Fruit fly (Drosophila melanogaster) whole organism, embryonic: ENCODE measurements around the gene CG17929.
A peak's percentile ranks its signal among the peaks of the same experiment; 100 is the strongest.

Experiments
- Antp ChIP-seq: fragments of 200-800 bp; sonication (Bioruptor generic); optimal IDR thresholded peaks from 3 replicates; lab custom pipeline; 2016; ENCODE audit warnings: missing biosample characterization, missing genetic modification characterization
- BEAF-32 ChIP-seq: fragments of 200-800 bp; sonication (Bioruptor generic); optimal IDR thresholded peaks from 3 replicates; lab custom pipeline; 2017; ENCODE audit warnings: missing biosample characterization, missing genetic modification characterization, mild to moderate bottlenecking, moderate library complexity, missing genetic modification reagents
- CG10274 ChIP-seq: fragments of 200-800 bp; sonication (Bioruptor generic); optimal IDR thresholded peaks from 3 replicates; lab custom pipeline; 2017; ENCODE audit warnings: missing biosample characterization, mild to moderate bottlenecking, missing genetic modification characterization
- CG12299 ChIP-seq: fragments of 200-800 bp; sonication (Bioruptor generic); optimal IDR thresholded peaks from 2 replicates; lab custom pipeline; 2018; ENCODE audit warnings: missing biosample characterization, mild to moderate bottlenecking, missing genetic modification characterization
- CG12769 ChIP-seq: fragments of 200-800 bp; sonication (Bioruptor generic); optimal IDR thresholded peaks from 2 replicates; lab custom pipeline; 2019; ENCODE audit warnings: missing biosample characterization, mild to moderate bottlenecking, missing genetic modification characterization, moderate library complexity
- CG13775 ChIP-seq: fragments of 200-800 bp; sonication (Bioruptor generic); optimal IDR thresholded peaks from 3 replicates; lab custom pipeline; 2017; ENCODE audit warnings: missing biosample characterization, mild to moderate bottlenecking, missing genetic modification characterization
- CG1529 ChIP-seq: fragments of 200-800 bp; sonication (Bioruptor generic); optimal IDR thresholded peaks from 3 replicates; lab custom pipeline; 2018; ENCODE audit warnings: missing biosample characterization, missing genetic modification characterization
- CG17612 ChIP-seq: fragments of 200-800 bp; sonication (Bioruptor generic); IDR thresholded peaks from 2 replicates; pipeline ENCODE4 v1.3.6; 2022; ENCODE audit warnings: missing biosample characterization, missing genetic modification characterization
- CG17829 ChIP-seq: fragments of 200-800 bp; optimal IDR thresholded peaks from 2 replicates; lab custom pipeline; 2019; ENCODE audit warnings: missing biosample characterization, mild to moderate bottlenecking, missing genetic modification characterization, moderate library complexity
- CG18476 ChIP-seq: fragments of 200-800 bp; sonication (Bioruptor generic); optimal IDR thresholded peaks from 2 replicates; lab custom pipeline; 2016; ENCODE audit warnings: missing biosample characterization, mild to moderate bottlenecking, missing genetic modification characterization
- CG34422 ChIP-seq: fragments of 200-800 bp; sonication (Bioruptor generic); IDR thresholded peaks from 3 replicates; pipeline ENCODE4 v1.3.6; 2022; ENCODE audit warnings: missing biosample characterization, missing genetic modification characterization
- CG3847 ChIP-seq: fragments of 200-800 bp; sonication (Bioruptor generic); IDR thresholded peaks from 2 replicates; pipeline ENCODE4 v1.3.6; 2022; ENCODE audit warnings: missing biosample characterization, missing genetic modification characterization
- CG43689 ChIP-seq: fragments of 200-800 bp; sonication (Bioruptor generic); IDR thresholded peaks from 2 replicates; pipeline ENCODE4 v1.3.6; 2022; ENCODE audit warnings: missing biosample characterization, missing genetic modification characterization
- CG6765 ChIP-seq: fragments of 200-800 bp; sonication (Bioruptor generic); optimal IDR thresholded peaks from 3 replicates; lab custom pipeline; 2017; ENCODE audit warnings: missing biosample characterization, mild to moderate bottlenecking, missing genetic modification characterization
- CG6813 ChIP-seq: fragments of 200-800 bp; sonication (Bioruptor generic); optimal IDR thresholded peaks from 2 replicates; lab custom pipeline; 2017; ENCODE audit warnings: missing biosample characterization, missing genetic modification characterization, mild to moderate bottlenecking, moderate library complexity, missing genetic modification reagents
- CG7556 ChIP-seq: fragments of 200-800 bp; sonication (Bioruptor generic); optimal IDR thresholded peaks from 2 replicates; lab custom pipeline; 2017; ENCODE audit warnings: missing biosample characterization, mild to moderate bottlenecking, missing genetic modification characterization
- Doc3 ChIP-seq: fragments of 200-800 bp; sonication (Bioruptor generic); IDR thresholded peaks from 3 replicates; pipeline ENCODE4 v1.3.6; 2022; ENCODE audit warnings: missing biosample characterization, missing genetic modification characterization; ENCODE audit not compliant: partially characterized antibody
- E2f1 ChIP-seq: fragments of 200-800 bp; sonication (Bioruptor generic); IDR thresholded peaks from 2 replicates; pipeline ENCODE4 v1.3.6; 2022; ENCODE audit warnings: missing biosample characterization, missing genetic modification characterization
- Fer2 ChIP-seq: fragments of 200-800 bp; sonication (Bioruptor generic); optimal IDR thresholded peaks from 2 replicates; lab custom pipeline; 2018; ENCODE audit warnings: missing biosample characterization, mild to moderate bottlenecking, missing genetic modification characterization, moderate library complexity
- HmgD ChIP-seq: fragments of 200-800 bp; sonication (Bioruptor generic); optimal IDR thresholded peaks from 3 replicates; lab custom pipeline; 2016; ENCODE audit warnings: missing biosample characterization, missing genetic modification characterization
- HmgZ ChIP-seq: fragments of 200-800 bp; sonication (Bioruptor generic); optimal IDR thresholded peaks from 2 replicates; lab custom pipeline; 2018; ENCODE audit warnings: missing biosample characterization, mild to moderate bottlenecking, missing genetic modification characterization
- Opbp ChIP-seq: fragments of 200-800 bp; sonication (Bioruptor generic); IDR thresholded peaks from 3 replicates; pipeline ENCODE4 v1.3.6; 2022; ENCODE audit warnings: missing biosample characterization, missing genetic modification characterization; ENCODE audit not compliant: partially characterized antibody
- Optix ChIP-seq: fragments of 200-800 bp; sonication (Bioruptor generic); IDR thresholded peaks from 3 replicates; pipeline ENCODE4 v1.3.6; 2022; ENCODE audit warnings: missing biosample characterization, missing genetic modification characterization
- Six4 ChIP-seq: fragments of 200-800 bp; sonication (Bioruptor generic); optimal IDR thresholded peaks from 2 replicates; lab custom pipeline; 2016; ENCODE audit warnings: missing biosample characterization, missing genetic modification characterization
- TFAM ChIP-seq: fragments of 200-800 bp; sonication (Bioruptor generic); optimal IDR thresholded peaks from 2 replicates; lab custom pipeline; 2017; ENCODE audit warnings: missing biosample characterization, missing genetic modification characterization, inconsistent platforms
- Usf ChIP-seq: fragments of 200-800 bp; sonication (Bioruptor generic); optimal IDR thresholded peaks from 2 replicates; lab custom pipeline; 2017; ENCODE audit warnings: missing genotype, missing biosample characterization, missing genetic modification characterization
- ap ChIP-seq: fragments of 200-800 bp; sonication (Bioruptor generic); IDR thresholded peaks from 2 replicates; pipeline ENCODE4 v1.3.6; 2022; ENCODE audit warnings: missing biosample characterization, missing genetic modification characterization
- bowl ChIP-seq: fragments of 200-800 bp; sonication (Bioruptor generic); IDR thresholded peaks from 2 replicates; pipeline ENCODE4 v1.3.6; 2022; ENCODE audit warnings: missing biosample characterization, missing genetic modification characterization
- esg ChIP-seq: fragments of 200-800 bp; sonication (Bioruptor generic); conservative IDR thresholded peaks from 2 replicates; pipeline ENCODE4 v1.3.6; 2022; ENCODE audit warnings: missing biosample characterization, missing genetic modification characterization
- ewg ChIP-seq: fragments of 200-800 bp; sonication (Bioruptor generic); optimal IDR thresholded peaks from 3 replicates; lab custom pipeline; 2017; ENCODE audit warnings: mild to moderate bottlenecking, missing biosample characterization, missing genetic modification reagents, missing genetic modification characterization
- fd96Cb ChIP-seq: fragments of 200-800 bp; sonication (Bioruptor generic); optimal IDR thresholded peaks from 2 replicates; lab custom pipeline; 2018; ENCODE audit warnings: missing biosample characterization, mild to moderate bottlenecking, missing genetic modification characterization, moderate library complexity
- gro ChIP-seq: fragments of 200-800 bp; sonication (Bioruptor generic); optimal IDR thresholded peaks from 2 replicates; lab custom pipeline; 2016; ENCODE audit warnings: missing biosample characterization, missing genetic modification characterization
- ham ChIP-seq: fragments of 200-800 bp; sonication (Bioruptor generic); IDR thresholded peaks from 2 replicates; pipeline ENCODE4 v1.3.6; 2022; ENCODE audit warnings: missing biosample characterization, missing genetic modification characterization
- jing ChIP-seq: fragments of 200-800 bp; sonication (Bioruptor generic); optimal IDR thresholded peaks from 2 replicates; lab custom pipeline; 2018; ENCODE audit warnings: missing biosample characterization, mild to moderate bottlenecking, missing genetic modification characterization
- lmd ChIP-seq: fragments of 200-800 bp; sonication (Bioruptor generic); IDR thresholded peaks from 2 replicates; pipeline ENCODE4 v1.3.6; 2022; ENCODE audit warnings: missing biosample characterization, missing genetic modification characterization
- otp ChIP-seq: fragments of 200-800 bp; sonication (Bioruptor generic); IDR thresholded peaks from 3 replicates; pipeline ENCODE4, ENCODE4 v1.3.6; 2022; ENCODE audit warnings: missing biosample characterization, missing genetic modification characterization
- ro ChIP-seq: fragments of 200-800 bp; sonication (Bioruptor generic); IDR thresholded peaks from 2 replicates; pipeline ENCODE4 v1.3.6; 2022; ENCODE audit warnings: missing biosample characterization, missing genetic modification characterization
- salm ChIP-seq: fragments of 200-800 bp; sonication (Bioruptor generic); optimal IDR thresholded peaks from 2 replicates; lab custom pipeline; 2018; ENCODE audit warnings: missing biosample characterization, mild to moderate bottlenecking, missing genetic modification characterization
- sc ChIP-seq, 3 experiments: fragments of >200 bp in 2 of 3; fragments of 200-800 bp in 1 of 3; sonication (Bioruptor generic) in 1 of 3; optimal IDR thresholded peaks; 2 replicates in 2 of 3; 3 replicates in 1 of 3; lab custom pipeline; 2017; ENCODE audit warnings: mild to moderate bottlenecking in 1 of 3, missing biosample characterization in 1 of 3, missing genetic modification characterization in 1 of 3, missing genetic modification reagents in 1 of 3
- scrt ChIP-seq: fragments of 200-800 bp; sonication (Bioruptor generic); optimal IDR thresholded peaks from 2 replicates; lab custom pipeline; 2018; ENCODE audit warnings: missing biosample characterization, mild to moderate bottlenecking, missing genetic modification characterization, moderate library complexity
- sens ChIP-seq: fragments of 200-800 bp; sonication (Bioruptor generic); peaks from one replicate; lab custom pipeline; 2016; ENCODE audit warnings: missing biosample characterization, missing genetic modification characterization
- seq ChIP-seq: fragments of 200-800 bp; sonication (Bioruptor generic); IDR thresholded peaks from 2 replicates; pipeline ENCODE4 v1.3.6; 2022; ENCODE audit warnings: missing biosample characterization, missing genetic modification characterization
- sim ChIP-seq: fragments of 200-800 bp; sonication (Bioruptor generic); IDR thresholded peaks from 2 replicates; pipeline ENCODE4 v1.3.6; 2022; ENCODE audit warnings: missing biosample characterization, missing genetic modification characterization
- so ChIP-seq: fragments of 200-800 bp; sonication (Bioruptor generic); IDR thresholded peaks from 3 replicates; pipeline ENCODE4 v1.3.6; 2022; ENCODE audit warnings: missing biosample characterization, missing genetic modification characterization
- sob ChIP-seq: fragments of 200-800 bp; sonication (Bioruptor generic); IDR thresholded peaks from 2 replicates; pipeline ENCODE4 v1.3.6; 2022; ENCODE audit warnings: missing biosample characterization, missing genetic modification characterization
- sr ChIP-seq: fragments of 200-800 bp; sonication (Bioruptor generic); IDR thresholded peaks from 3 replicates; pipeline ENCODE4 v1.3.6; 2022; ENCODE audit warnings: missing biosample characterization, missing genetic modification characterization
- stc ChIP-seq: fragments of 200-800 bp; sonication (Bioruptor generic); IDR thresholded peaks from 2 replicates; pipeline ENCODE4 v1.3.6; 2022; ENCODE audit warnings: missing biosample characterization, missing genetic modification characterization
- toy ChIP-seq: fragments of 200-800 bp; sonication (Bioruptor generic); IDR thresholded peaks from 2 replicates; pipeline ENCODE4 v1.3.6; 2022; ENCODE audit warnings: missing biosample characterization, missing genetic modification characterization
- vnd ChIP-seq: fragments of 200-800 bp; sonication (Bioruptor generic); IDR thresholded peaks from 3 replicates; pipeline ENCODE4 v1.3.6; 2022; ENCODE audit warnings: missing biosample characterization, missing genetic modification characterization; ENCODE audit not compliant: partially characterized antibody
- wdn ChIP-seq: fragments of 200-800 bp; sonication (Bioruptor generic); IDR thresholded peaks from 2 replicates; pipeline ENCODE4 v1.3.6; 2022; ENCODE audit warnings: missing biosample characterization, missing genetic modification characterization
- wek ChIP-seq: fragments of 200-800 bp; sonication (Bioruptor generic); optimal IDR thresholded peaks from 3 replicates; lab custom pipeline; 2018; ENCODE audit warnings: missing biosample characterization, mild to moderate bottlenecking, missing genetic modification characterization, moderate library complexity
- zf30C ChIP-seq: fragments of 200-800 bp; sonication (Bioruptor generic); optimal IDR thresholded peaks from 3 replicates; lab custom pipeline; 2018; ENCODE audit warnings: missing biosample characterization, mild to moderate bottlenecking, missing genetic modification characterization

The CG17929 gene

dm6 chr3R:16277543-16277942 is 47.7 kb upstream of the CG17929 start (continued):
- TF ChIP-seq CG12769 (tag; lab: Kevin White, UChicago) = no peak
- TF ChIP-seq CG17612 (GFP tag; lab: Robert Waterston, UW) = no peak
- no peak for TF ChIP-seq Usf (GFP tag; lab: Kevin White, UChicago)
- TF ChIP-seq HmgZ = no peak
- 0 out of 2 replicates have a peak, but pooled peaks have one; percentile 19 for TF ChIP-seq sim
- no peak for TF ChIP-seq CG43689 (GFP tag; lab: Robert Waterston, UW)
- no peak for TF ChIP-seq sc (optimal IDR thresholded peaks at IDR 0.05; lab: Kevin White, UChicago)
- no peak for TF ChIP-seq sc (GFP tag; optimal IDR thresholded peaks at IDR 0.05; lab: Kevin White, UChicago)
- no peak for TF ChIP-seq ham
- no peak for TF ChIP-seq zf30C (GFP tag; lab: Kevin White, UChicago)
- TF ChIP-seq seq = 0 out of 2 replicates have a peak, but pooled peaks have one; percentile 14
- TF ChIP-seq E2f1 (GFP tag; lab: Robert Waterston, UW) = no peak
- TF ChIP-seq ewg (GFP tag; lab: Kevin White, UChicago) = peak; percentile 5
- no peak for TF ChIP-seq Fer2 (tag; lab: Kevin White, UChicago)
- no peak for TF ChIP-seq Six4 (GFP tag; lab: Kevin White, UChicago)
- TF ChIP-seq CG6813 = no peak
- no peak for TF ChIP-seq CG1529 (GFP tag; lab: Kevin White, UChicago)
- TF ChIP-seq Optix (GFP tag; lab: Robert Waterston, UW) = no peak
- TF ChIP-seq esg (GFP tag; lab: Robert Waterston, UW) = no peak
- TF ChIP-seq stc (GFP tag; lab: Robert Waterston, UW) = no peak
- TF ChIP-seq gro (GFP tag; lab: Kevin White, UChicago) = peak; percentile 25
- no peak for TF ChIP-seq Antp
- TF ChIP-seq salm (tag; lab: Kevin White, UChicago) = no peak
- TF ChIP-seq CG12299 (tag; lab: Kevin White, UChicago) = no peak
- no peak for TF ChIP-seq CG3847 (GFP tag; lab: Robert Waterston, UW)
- TF ChIP-seq toy = no peak
- peak; percentile 32; the same call in 1 of the 2 replicates for TF ChIP-seq sob (GFP tag; lab: Robert Waterston, UW)
- TF ChIP-seq scrt (GFP tag; lab: Kevin White, UChicago) = peak; percentile 68
- no peak for TF ChIP-seq ro (GFP tag; lab: Robert Waterston, UW)
- no peak for TF ChIP-seq wdn (GFP tag; lab: Robert Waterston, UW)
- TF ChIP-seq Opbp = no peak
- no peak for TF ChIP-seq Doc3
- peak; percentile 96 for TF ChIP-seq sr (GFP tag; lab: Robert Waterston, UW)
- no peak for TF ChIP-seq CG6765 (GFP tag; lab: Kevin White, UChicago)
- TF ChIP-seq lmd (GFP tag; lab: Robert Waterston, UW) = no peak
- TF ChIP-seq TFAM = no peak
- no peak for TF ChIP-seq HmgD (GFP tag; lab: Kevin White, UChicago)
- TF ChIP-seq fd96Cb = no peak
- TF ChIP-seq sens (GFP tag; lab: Kevin White, UChicago) = peak; percentile 57
- TF ChIP-seq CG10274 (GFP tag; lab: Kevin White, UChicago) = no peak
- TF ChIP-seq bowl (GFP tag; lab: Robert Waterston, UW) = no peak
- TF ChIP-seq ap (GFP tag; lab: Robert Waterston, UW) = no peak
- TF ChIP-seq vnd = no peak
- TF ChIP-seq so (GFP tag; lab: Robert Waterston, UW) = no peak
- TF ChIP-seq CG17829 (tag; lab: Kevin White, UChicago) = no peak
- no peak for TF ChIP-seq CG7556
- TF ChIP-seq CG34422 (GFP tag; lab: Robert Waterston, UW) = no peak; the same call in 2 of the 3 replicates
- TF ChIP-seq wek (GFP tag; lab: Kevin White, UChicago) = no peak
- TF ChIP-seq BEAF-32 (GFP tag; lab: Kevin White, UChicago) = no peak
- no peak for TF ChIP-seq CG18476 (GFP tag; lab: Kevin White, UChicago)
- no peak for TF ChIP-seq CG13775 (GFP tag; lab: Kevin White, UChicago)
- no peak for TF ChIP-seq otp
- TF ChIP-seq jing (GFP tag; lab: Kevin White, UChicago) = no peak
